Worm (Caenorhabditis elegans) whole organism, L2 larva: ENCODE data around the gene F32H5.1.

Experiments
- lsy-2 ChIP-seq, 2 experiments: fragments of 150-350 bp in 1 of 2; sonication (generic microtip) in 1 of 2; optimal IDR thresholded peaks; 2 replicates each; lab custom pipeline; 2014 to 2017; ENCODE audit warnings: missing biosample characterization in 2 of 2, missing genetic modification characterization in 2 of 2
- snpc-4 ChIP-seq: fragments of 150-350 bp; optimal IDR thresholded peaks from 2 replicates; lab custom pipeline; 2014; ENCODE audit warnings: missing biosample characterization, missing genetic modification characterization

DNA sequence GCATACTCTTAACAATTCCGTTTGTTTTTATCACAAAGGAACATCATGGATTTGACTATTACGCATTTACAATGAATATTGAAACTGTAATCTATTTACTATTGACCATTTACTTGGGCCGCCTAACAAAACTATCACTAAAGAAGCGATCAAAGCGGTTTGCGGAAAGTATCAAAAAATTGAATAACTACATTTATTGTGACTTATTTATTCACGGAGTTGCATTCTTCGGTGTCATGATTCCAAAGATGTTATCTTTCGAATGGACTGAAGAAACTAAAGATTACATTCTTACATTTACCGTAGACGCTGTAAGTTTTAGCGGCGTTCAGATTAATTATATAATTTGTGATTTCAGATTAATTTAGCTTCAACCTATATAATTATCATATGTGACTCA lies 6.4 kb upstream of the F32H5.1 start:
- TF ChIP-seq lsy-2 (tag; optimal IDR thresholded peaks at IDR 0.05; lab: Kevin White, UChicago) (no peak), snpc-4 (no peak)
